Worm (Caenorhabditis elegans) whole organism, midembryonic: ENCODE measurements around the gene Y41D4A.3.

ENCODE experiments used
- T22C8.4 ChIP-seq: fragments of 200-800 bp; sonication (Bioruptor generic); IDR thresholded peaks from 2 replicates; pipeline ENCODE4 v1.3.6; 2022; ENCODE audit warnings: missing genetic modification characterization, missing compliant biosample characterization
- flt-1 ChIP-seq: fragments of 200-800 bp; sonication (Bioruptor generic); IDR thresholded peaks from 2 replicates; pipeline ENCODE4 v1.3.6; 2022; ENCODE audit warnings: missing genetic modification characterization, missing compliant biosample characterization
- klf-2 ChIP-seq: fragments of 200-800 bp; sonication (Bioruptor generic); conservative IDR thresholded peaks from 2 replicates; pipeline ENCODE4 v1.3.6; 2022; ENCODE audit warnings: missing genetic modification reagents, missing genetic modification characterization, missing compliant biosample characterization
- ref-1 ChIP-seq: fragments of 200-800 bp; sonication (Bioruptor generic); conservative IDR thresholded peaks from 2 replicates; pipeline ENCODE4 v1.3.6; 2022; ENCODE audit warnings: missing genetic modification reagents, missing genetic modification characterization, missing compliant biosample characterization

DNA sequence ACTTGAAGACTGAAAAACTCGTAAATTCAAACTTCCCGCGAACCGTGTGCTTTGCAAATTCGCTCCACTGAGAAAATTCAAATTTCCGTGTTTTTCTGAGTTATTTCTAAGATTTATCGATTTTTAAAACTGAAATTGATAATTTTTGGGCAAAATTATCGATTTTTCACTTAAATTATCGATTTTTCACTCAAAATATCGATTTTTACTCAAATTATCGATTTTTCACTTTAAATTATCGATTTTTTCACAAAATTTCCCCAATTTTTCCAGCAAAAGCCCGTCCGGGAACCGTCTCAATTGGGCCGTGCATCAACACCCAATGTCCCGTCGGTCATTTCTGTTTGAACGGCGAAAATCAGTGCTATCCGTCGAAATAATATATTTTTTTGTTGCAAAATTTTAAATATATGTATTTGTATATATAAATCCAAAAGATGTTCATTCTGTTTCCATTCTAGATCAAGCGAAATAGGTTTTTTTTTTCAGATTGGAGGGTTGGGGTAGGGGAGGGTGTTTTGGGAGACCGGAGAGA, 26.0 kb upstream of the Y41D4A.3 start:
- no peak for TF ChIP-seq flt-1 (GFP tag; lab: Robert Waterston, UW)
- TF ChIP-seq T22C8.4 (GFP tag; lab: Robert Waterston, UW), result peak; percentile 92
- TF ChIP-seq ref-1 (GFP tag; lab: Robert Waterston, UW), result no peak
- no peak for TF ChIP-seq klf-2 (GFP tag; lab: Robert Waterston, UW)
